Fruit fly (Drosophila melanogaster) whole organism, adult: Measurements from ENCODE around the gene Uba5.

Experiments
- CG11617 ChIP-seq: fragments of 200-800 bp; sonication (Bioruptor generic); optimal IDR thresholded peaks from 2 replicates; lab custom pipeline; 2017; ENCODE audit warnings: mild to moderate bottlenecking, missing biosample characterization, missing genetic modification reagents, missing genetic modification characterization
- CG1620 ChIP-seq: fragments of 200-800 bp; sonication (Bioruptor generic); optimal IDR thresholded peaks from 2 replicates; lab custom pipeline; 2016; ENCODE audit warnings: missing biosample characterization, missing genetic modification characterization
- CG5204 ChIP-seq: fragments of 200-800 bp; sonication (Bioruptor generic); optimal IDR thresholded peaks from 2 replicates; lab custom pipeline; 2016; ENCODE audit warnings: missing biosample characterization, missing genetic modification characterization
- CG7045 ChIP-seq: fragments of 200-800 bp; sonication (Bioruptor generic); optimal IDR thresholded peaks from 2 replicates; lab custom pipeline; 2017; ENCODE audit warnings: missing biosample characterization, mild to moderate bottlenecking, missing genetic modification characterization
- Clk ChIP-seq: fragments of 200-800 bp; sonication (Bioruptor generic); optimal IDR thresholded peaks from 2 replicates; lab custom pipeline; 2017; ENCODE audit warnings: missing biosample characterization, missing genetic modification characterization
- Crg-1 ChIP-seq: fragments of 200-800 bp; sonication (Bioruptor generic); optimal IDR thresholded peaks from 2 replicates; lab custom pipeline; 2016; ENCODE audit warnings: missing biosample characterization, missing genetic modification characterization
- Hr96 ChIP-seq: fragments of 200-800 bp; sonication (Bioruptor generic); optimal IDR thresholded peaks from 2 replicates; lab custom pipeline; 2016; ENCODE audit warnings: missing biosample characterization, missing genetic modification characterization
- Mnt ChIP-seq: fragments of 200-800 bp; sonication (Bioruptor generic); optimal IDR thresholded peaks from 2 replicates; lab custom pipeline; 2016; ENCODE audit warnings: missing biosample characterization, mild to moderate bottlenecking, missing genetic modification characterization
- kay ChIP-seq: fragments of 200-800 bp; sonication (Bioruptor generic); peaks from one replicate; lab custom pipeline; 2016; ENCODE audit warnings: missing biosample characterization, missing genetic modification characterization, borderline replicate concordance
- ovo ChIP-seq: fragments of 200-800 bp; sonication (Bioruptor generic); optimal IDR thresholded peaks from 2 replicates; lab custom pipeline; 2016; ENCODE audit warnings: missing biosample characterization, missing genetic modification characterization
- tj ChIP-seq: fragments of 200-800 bp; sonication (Bioruptor generic); optimal IDR thresholded peaks from 3 replicates; lab custom pipeline; 2017; ENCODE audit warnings: missing biosample characterization, mild to moderate bottlenecking, missing genetic modification characterization, moderate library complexity

- TF ChIP-seq kay (GFP tag; lab: Kevin White, UChicago) (no peak), ovo (GFP tag; lab: Kevin White, UChicago) (no peak), tj (GFP tag; lab: Kevin White, UChicago) (no peak), CG11617 (no peak), Mnt (no peak), CG1620 (GFP tag; lab: Kevin White, UChicago) (no peak), Crg-1 (GFP tag; lab: Kevin White, UChicago) (no peak), CG7045 (no peak), Hr96 (GFP tag; lab: Kevin White, UChicago) (no peak), CG5204 (no peak), Clk (GFP tag; lab: Kevin White, UChicago) (no peak)
These were observed 43.8 kb downstream of the Uba5 start for dm6 chrX:11527088-11527635.
